Fruit fly (Drosophila melanogaster): Measurements from ENCODE around the gene Toll-6.

Gene Toll-6

dm6 chr3L:15311457-15312368 lies 24.8 kb upstream of the Toll-6 start (continued):
- TF ChIP-seq Spps (tag; optimal IDR thresholded peaks at IDR 0.05) (peak; percentile 74), CG4617 (GFP tag; optimal IDR thresholded peaks at IDR 0.05; ENCODE audit: borderline replicate concordance) (no peak), zfh2 (GFP tag; optimal IDR thresholded peaks at IDR 0.05) (no peak), CG31441 (GFP tag; IDR thresholded peaks at IDR 0.05) (peak; percentile 85), lov (optimal IDR thresholded peaks at IDR 0.05) (no peak), lov (GFP tag; IDR thresholded peaks at IDR 0.05) (no peak), lbe (GFP tag; optimal IDR thresholded peaks at IDR 0.05) (no peak), Jarid2 (GFP tag; optimal IDR thresholded peaks at IDR 0.05) (no peak), bab2 (GFP tag; optimal IDR thresholded peaks at IDR 0.05) (no peak), run (tag; optimal IDR thresholded peaks at IDR 0.05) (no peak), Dbx (GFP tag; IDR thresholded peaks at IDR 0.05) (no peak), gcm (GFP tag; optimal IDR thresholded peaks at IDR 0.05) (peak; percentile 51), Aef1 (GFP tag; IDR thresholded peaks at IDR 0.05) (no peak), chinmo (GFP tag; IDR thresholded peaks at IDR 0.05; ENCODE audit: partially characterized antibody) (no peak), CG10209 (GFP tag; optimal IDR thresholded peaks at IDR 0.05) (peak; percentile 51), CG4854 (GFP tag; optimal IDR thresholded peaks at IDR 0.05) (no peak), HLH54F (GFP tag; optimal IDR thresholded peaks at IDR 0.05) (no peak), CG4328 (GFP tag; optimal IDR thresholded peaks at IDR 0.05) (peak; percentile 14), nerfin-2 (GFP tag; IDR thresholded peaks at IDR 0.05; ENCODE audit: partially characterized antibody) (no peak), CG16813 (GFP tag; IDR thresholded peaks at IDR 0.05; ENCODE audit: partially characterized antibody) (no peak), CG9727 (GFP tag; optimal IDR thresholded peaks at IDR 0.05) (peak; percentile 79), CG1024 (GFP tag; IDR thresholded peaks at IDR 0.05) (no peak), CG6854 (GFP tag; optimal IDR thresholded peaks at IDR 0.05) (no peak), ttk (GFP tag; IDR thresholded peaks at IDR 0.05) (no peak), CG2875 (GFP tag; optimal IDR thresholded peaks at IDR 0.05) (peak; percentile 7), Meics (GFP tag; optimal IDR thresholded peaks at IDR 0.05) (peak; percentile 1), emc (GFP tag; optimal IDR thresholded peaks at IDR 0.05) (no peak), stwl (tag; optimal IDR thresholded peaks at IDR 0.05) (peak; percentile 20), sima (GFP tag; optimal IDR thresholded peaks at IDR 0.05) (no peak), CG6765 (GFP tag; optimal IDR thresholded peaks at IDR 0.05) (no peak), Awh (GFP tag; IDR thresholded peaks at IDR 0.05) (peak; percentile 52; the same call in 1 of the 2 replicates), ro (GFP tag; IDR thresholded peaks at IDR 0.05) (no peak), NK7.1 (GFP tag; optimal IDR thresholded peaks at IDR 0.05) (no peak), vfl (GFP tag; optimal IDR thresholded peaks at IDR 0.05) (no peak), CG13624 (GFP tag; optimal IDR thresholded peaks at IDR 0.05) (no peak), vvl (GFP tag; IDR thresholded peaks at IDR 0.05) (no peak; the same call in 1 of the 2 replicates), Hmx (GFP tag; optimal IDR thresholded peaks at IDR 0.05) (no peak), pzg (GFP tag; optimal IDR thresholded peaks at IDR 0.05) (no peak), CG12299 (tag; optimal IDR thresholded peaks at IDR 0.05) (no peak), mld (GFP tag; IDR thresholded peaks at IDR 0.05; ENCODE audit: partially characterized antibody) (no peak), CG11093 (GFP tag; IDR thresholded peaks at IDR 0.05) (peak; percentile 36; the same call in 1 of the 3 replicates), CG16815 (GFP tag; optimal IDR thresholded peaks at IDR 0.05) (peak; percentile 59), YL-1 (GFP tag; optimal IDR thresholded peaks at IDR 0.05) (no peak), CG14014 (GFP tag; IDR thresholded peaks at IDR 0.05) (no peak), CG4707 (GFP tag; optimal IDR thresholded peaks at IDR 0.05) (no peak), CG7745 (tag; optimal IDR thresholded peaks at IDR 0.05) (no peak), Sry-δ (GFP tag; optimal IDR thresholded peaks at IDR 0.05) (no peak), CG3163 (GFP tag; optimal IDR thresholded peaks at IDR 0.05) (no peak), CG10431 (GFP tag; optimal IDR thresholded peaks at IDR 0.05) (peak; percentile 32)

All from whole organism, embryonic.